Fruit fly (Drosophila melanogaster) whole organism, prepupa: ENCODE data around the gene CG5149.
A peak's percentile ranks its signal among the peaks of the same experiment; 100 is the strongest.

ENCODE experiments used
- CG10669 ChIP-seq: fragments of 200-800 bp; sonication (Bioruptor generic); optimal IDR thresholded peaks from 3 replicates; lab custom pipeline; 2018; ENCODE audit warnings: missing biosample characterization, mild to moderate bottlenecking, missing genetic modification characterization, moderate library complexity
- CG11294 ChIP-seq: fragments of 200-800 bp; sonication (Bioruptor generic); IDR thresholded peaks from 2 replicates; pipeline ENCODE4 v1.3.6; 2022; ENCODE audit warnings: missing biosample characterization, missing genetic modification characterization
- CG11902 ChIP-seq: fragments of 200-800 bp; sonication (Bioruptor generic); optimal IDR thresholded peaks from 3 replicates; lab custom pipeline; 2016; ENCODE audit warnings: missing biosample characterization, missing genetic modification characterization
- CG1621 ChIP-seq: fragments of 200-800 bp; sonication (Bioruptor generic); optimal IDR thresholded peaks from 3 replicates; lab custom pipeline; 2018; ENCODE audit warnings: missing biosample characterization, mild to moderate bottlenecking, missing genetic modification characterization
- CG16779 ChIP-seq: fragments of 200-800 bp; sonication (Bioruptor generic); optimal IDR thresholded peaks from 3 replicates; lab custom pipeline; 2017; ENCODE audit warnings: missing biosample characterization, mild to moderate bottlenecking, missing genetic modification characterization
- CG3032 ChIP-seq: fragments of 200-800 bp; optimal IDR thresholded peaks from 2 replicates; lab custom pipeline; 2019; ENCODE audit warnings: missing biosample characterization, mild to moderate bottlenecking, missing genetic modification characterization, moderate library complexity
- CG31627 ChIP-seq: fragments of 200-800 bp; sonication (Bioruptor generic); optimal IDR thresholded peaks from 3 replicates; lab custom pipeline; 2016; ENCODE audit warnings: missing biosample characterization, missing genetic modification characterization
- CG32006 ChIP-seq: fragments of 200-800 bp; sonication (Bioruptor generic); optimal IDR thresholded peaks from 3 replicates; lab custom pipeline; 2017; ENCODE audit warnings: missing biosample characterization, mild to moderate bottlenecking, missing genetic modification characterization
- CG34406 ChIP-seq: fragments of 200-800 bp; sonication (Bioruptor generic); optimal IDR thresholded peaks from 3 replicates; lab custom pipeline; 2016; ENCODE audit warnings: missing biosample characterization, missing genetic modification characterization
- CG3919 ChIP-seq: fragments of 200-800 bp; sonication (Bioruptor generic); optimal IDR thresholded peaks from 3 replicates; lab custom pipeline; 2016; ENCODE audit warnings: missing biosample characterization, missing genetic modification characterization
- CG6163 ChIP-seq: fragments of 200-800 bp; sonication (Bioruptor generic); IDR thresholded peaks from 3 replicates; pipeline ENCODE4 v1.3.6; 2022; ENCODE audit warnings: missing biosample characterization, missing genetic modification characterization
- CG6276 ChIP-seq: fragments of 200-800 bp; sonication (Bioruptor generic); optimal IDR thresholded peaks from 2 replicates; lab custom pipeline; 2017; ENCODE audit warnings: missing biosample characterization, mild to moderate bottlenecking, missing genetic modification characterization
- CG6792 ChIP-seq: fragments of 200-800 bp; sonication (Bioruptor generic); optimal IDR thresholded peaks from 3 replicates; lab custom pipeline; 2016; ENCODE audit warnings: missing biosample characterization, missing genetic modification characterization
- CG6854 ChIP-seq: fragments of 200-800 bp; sonication (Bioruptor generic); optimal IDR thresholded peaks from 2 replicates; lab custom pipeline; 2017; ENCODE audit warnings: missing biosample characterization, mild to moderate bottlenecking, missing genetic modification characterization
- CG7368 ChIP-seq: fragments of 200-800 bp; sonication (Bioruptor generic); optimal IDR thresholded peaks from 3 replicates; lab custom pipeline; 2016; ENCODE audit warnings: missing biosample characterization, missing genetic modification characterization
- CG8319 ChIP-seq: fragments of 200-800 bp; sonication (Bioruptor generic); optimal IDR thresholded peaks from 3 replicates; lab custom pipeline; 2016; ENCODE audit warnings: missing biosample characterization, missing genetic modification characterization
- CG8632 ChIP-seq: fragments of 200-800 bp; sonication (Bioruptor generic); optimal IDR thresholded peaks from 3 replicates; lab custom pipeline; 2016; ENCODE audit warnings: missing biosample characterization, missing genetic modification characterization
- CG9139 ChIP-seq: fragments of 200-800 bp; sonication (Bioruptor generic); optimal IDR thresholded peaks from 3 replicates; lab custom pipeline; 2017; ENCODE audit warnings: missing biosample characterization, mild to moderate bottlenecking, missing genetic modification characterization
- Eip75B ChIP-seq: fragments of 200-800 bp; sonication (Bioruptor generic); optimal IDR thresholded peaks from 3 replicates; lab custom pipeline; 2016; ENCODE audit warnings: missing biosample characterization, missing genetic modification characterization
- Eip93F ChIP-seq: fragments of 200-800 bp; sonication (Bioruptor generic); optimal IDR thresholded peaks from 2 replicates; lab custom pipeline; 2016; ENCODE audit warnings: missing biosample characterization, mild to moderate bottlenecking, missing genetic modification characterization
- Ets96B ChIP-seq: fragments of 200-800 bp; optimal IDR thresholded peaks from 2 replicates; lab custom pipeline; 2019; ENCODE audit warnings: missing biosample characterization, mild to moderate bottlenecking, missing genetic modification characterization, moderate library complexity
- Gug ChIP-seq: fragments of 200-800 bp; sonication (Bioruptor generic); IDR thresholded peaks from 2 replicates; pipeline ENCODE4 v1.3.6; 2022; ENCODE audit warnings: missing biosample characterization, missing genetic modification characterization
- Hr4 ChIP-seq: fragments of 200-800 bp; sonication (Bioruptor generic); optimal IDR thresholded peaks from 3 replicates; lab custom pipeline; 2016; ENCODE audit warnings: missing biosample characterization, missing genetic modification characterization
- Lpt ChIP-seq: fragments of 200-800 bp; sonication (Bioruptor generic); optimal IDR thresholded peaks from 3 replicates; lab custom pipeline; 2016; ENCODE audit warnings: missing biosample characterization, missing genetic modification characterization
- Met ChIP-seq: fragments of 200-800 bp; sonication (Bioruptor generic); optimal IDR thresholded peaks from 3 replicates; lab custom pipeline; 2016; ENCODE audit warnings: missing biosample characterization, missing genetic modification characterization
- Smox ChIP-seq: fragments of 200-800 bp; sonication (Bioruptor generic); optimal IDR thresholded peaks from 3 replicates; lab custom pipeline; 2016; ENCODE audit warnings: missing biosample characterization, missing genetic modification characterization
- Sox102F ChIP-seq: fragments of 200-800 bp; sonication (Bioruptor generic); optimal IDR thresholded peaks from 2 replicates; lab custom pipeline; 2016; ENCODE audit warnings: missing biosample characterization, mild to moderate bottlenecking, missing genetic modification characterization
- Sox14 ChIP-seq: fragments of 200-800 bp; sonication (Bioruptor generic); optimal IDR thresholded peaks from 3 replicates; lab custom pipeline; 2016; ENCODE audit warnings: missing biosample characterization, missing genetic modification characterization
- Sox15 ChIP-seq: fragments of 200-800 bp; sonication (Bioruptor generic); optimal IDR thresholded peaks from 3 replicates; lab custom pipeline; 2016; ENCODE audit warnings: missing biosample characterization, missing genetic modification characterization
- achi ChIP-seq: fragments of 200-800 bp; sonication (Bioruptor generic); optimal IDR thresholded peaks from 3 replicates; lab custom pipeline; 2016; ENCODE audit warnings: missing biosample characterization, missing genetic modification characterization
- acj6 ChIP-seq: fragments of 200-800 bp; sonication (Bioruptor generic); optimal IDR thresholded peaks from 3 replicates; lab custom pipeline; 2016; ENCODE audit warnings: missing biosample characterization, missing genetic modification characterization
- dac ChIP-seq: fragments of 200-800 bp; sonication (Bioruptor generic); optimal IDR thresholded peaks from 2 replicates; lab custom pipeline; 2017; ENCODE audit warnings: missing biosample characterization, mild to moderate bottlenecking, missing genetic modification characterization
- dsx ChIP-seq: fragments of 200-800 bp; optimal IDR thresholded peaks from 3 replicates; lab custom pipeline; 2019; ENCODE audit warnings: missing biosample characterization, mild to moderate bottlenecking, missing genetic modification characterization, moderate library complexity; ENCODE audit not compliant: poor library complexity, severe bottlenecking
- eg ChIP-seq: fragments of 200-800 bp; sonication (Bioruptor generic); IDR thresholded peaks from 3 replicates; pipeline ENCODE4 v1.3.6; 2022; ENCODE audit warnings: missing biosample characterization, missing genetic modification characterization
- fd59A ChIP-seq: fragments of 200-800 bp; sonication (Bioruptor generic); optimal IDR thresholded peaks from 2 replicates; lab custom pipeline; 2017; ENCODE audit warnings: missing biosample characterization, mild to moderate bottlenecking, missing genetic modification characterization, missing genetic modification reagents
- fkh ChIP-seq: fragments of 200-800 bp; sonication (Bioruptor generic); optimal IDR thresholded peaks from 3 replicates; lab custom pipeline; 2017; ENCODE audit warnings: missing biosample characterization, mild to moderate bottlenecking, missing genetic modification characterization, moderate library complexity
- lz ChIP-seq: fragments of 200-800 bp; sonication (Bioruptor generic); optimal IDR thresholded peaks from 3 replicates; lab custom pipeline; 2016; ENCODE audit warnings: missing biosample characterization, missing genetic modification characterization
- net ChIP-seq: fragments of 200-800 bp; sonication (Bioruptor generic); optimal IDR thresholded peaks from 3 replicates; lab custom pipeline; 2016; ENCODE audit warnings: missing biosample characterization, missing genetic modification characterization
- pdm3 ChIP-seq: fragments of 200-800 bp; sonication (Bioruptor generic); optimal IDR thresholded peaks from 3 replicates; lab custom pipeline; 2016; ENCODE audit warnings: missing biosample characterization, missing genetic modification characterization
- salr ChIP-seq, 2 experiments: fragments of 200-800 bp; sonication (Bioruptor generic); optimal IDR thresholded peaks; 3 replicates each; lab custom pipeline; 2016 to 2018; ENCODE audit warnings: missing biosample characterization in 2 of 2, missing genetic modification characterization in 2 of 2, mild to moderate bottlenecking in 1 of 2
- spab ChIP-seq: fragments of 200-800 bp; sonication (Bioruptor generic); optimal IDR thresholded peaks from 2 replicates; lab custom pipeline; 2017; ENCODE audit warnings: missing biosample characterization, mild to moderate bottlenecking, missing genetic modification characterization, missing genetic modification reagents
- ss ChIP-seq, 2 experiments: fragments of 200-800 bp; sonication (Bioruptor generic); optimal IDR thresholded peaks; 2 replicates in 1 of 2; 3 replicates in 1 of 2; lab custom pipeline; 2017 to 2018; ENCODE audit warnings: mild to moderate bottlenecking in 2 of 2, missing biosample characterization in 2 of 2, missing genetic modification characterization in 2 of 2, moderate library complexity in 1 of 2
- svp ChIP-seq: fragments of 200-800 bp; sonication (Bioruptor generic); peaks from one replicate; lab custom pipeline; 2016; ENCODE audit warnings: missing biosample characterization, missing genetic modification characterization
- vri ChIP-seq: fragments of 200-800 bp; sonication (Bioruptor generic); optimal IDR thresholded peaks from 3 replicates; lab custom pipeline; 2016; ENCODE audit warnings: missing biosample characterization, mild to moderate bottlenecking, missing genetic modification characterization

Gene CG5149

dm6 chr2L:7424907-7425689, 37.0 kb upstream of the CG5149 start (continued):
- TF ChIP-seq CG1621 (tag; lab: Kevin White, UChicago) (peak; percentile 46), pdm3 (peak; percentile 84), Eip75B (GFP tag; lab: Kevin White, UChicago) (peak; percentile 71), CG3032 (tag; lab: Kevin White, UChicago) (peak; percentile 56), Smox (GFP tag; lab: Kevin White, UChicago) (peak; percentile 87), vri (GFP tag; lab: Kevin White, UChicago) (peak; percentile 97), spab (peak; percentile 44), Sox102F (GFP tag; lab: Kevin White, UChicago) (peak; percentile 90), Hr4 (peak; percentile 68), CG34406 (GFP tag; lab: Kevin White, UChicago) (peak; percentile 77), Met (GFP tag; lab: Kevin White, UChicago) (peak; percentile 91), salr (GFP tag; optimal IDR thresholded peaks at IDR 0.05; lab: Kevin White, UChicago) (peak; percentile 24 to 31), svp (peak; percentile 96), CG9139 (GFP tag; lab: Kevin White, UChicago) (no peak), net (GFP tag; lab: Kevin White, UChicago) (peak; percentile 77), CG11294 (GFP tag; lab: Robert Waterston, UW) (peak; percentile 70; the same call in 1 of the 2 replicates), ss (GFP tag; optimal IDR thresholded peaks at IDR 0.05; lab: Kevin White, UChicago) (peak; percentile 7 to 21), dac (GFP tag; lab: Kevin White, UChicago) (peak; percentile 37), Gug (GFP tag; lab: Robert Waterston, UW) (peak; percentile 73), CG6854 (GFP tag; lab: Kevin White, UChicago) (no peak), Sox14 (GFP tag; lab: Kevin White, UChicago) (peak; percentile 89), CG6276 (GFP tag; lab: Kevin White, UChicago) (peak; percentile 54), CG8632 (GFP tag; lab: Kevin White, UChicago) (peak; percentile 62), lz (peak; percentile 93), fkh (GFP tag; lab: Kevin White, UChicago) (no peak), acj6 (GFP tag; lab: Kevin White, UChicago) (peak; percentile 83), CG32006 (GFP tag; lab: Kevin White, UChicago) (peak; percentile 66), achi (GFP tag; lab: Kevin White, UChicago) (peak; percentile 80), Sox15 (peak; percentile 78), Lpt (GFP tag; lab: Kevin White, UChicago) (peak; percentile 27), CG3919 (GFP tag; lab: Kevin White, UChicago) (peak; percentile 85), eg (GFP tag; lab: Robert Waterston, UW) (peak; percentile 93)

- TF ChIP-seq CG6792 (peak; percentile 36), CG11294 (GFP tag; lab: Robert Waterston, UW) (no peak), Sox14 (GFP tag; lab: Kevin White, UChicago) (peak; percentile 71), acj6 (GFP tag; lab: Kevin White, UChicago) (peak; percentile 40), Eip93F (GFP tag; lab: Kevin White, UChicago) (no peak), CG16779 (tag; lab: Kevin White, UChicago) (no peak), CG8319 (peak; percentile 4), CG31627 (GFP tag; lab: Kevin White, UChicago) (peak; percentile 55), CG9139 (GFP tag; lab: Kevin White, UChicago) (no peak), fd59A (GFP tag; lab: Kevin White, UChicago) (peak; percentile 24), CG11902 (GFP tag; lab: Kevin White, UChicago) (no peak), pdm3 (peak; percentile 61), Hr4 (peak; percentile 67), salr (GFP tag; optimal IDR thresholded peaks at IDR 0.05; lab: Kevin White, UChicago) (peak in 1 of 2 experiments; percentile 60), achi (GFP tag; lab: Kevin White, UChicago) (peak; percentile 24), CG6163 (GFP tag; lab: Robert Waterston, UW) (peak; percentile 57), svp (peak; percentile 80), CG7368 (no peak), CG3919 (GFP tag; lab: Kevin White, UChicago) (peak; percentile 13), Lpt (GFP tag; lab: Kevin White, UChicago) (no peak), Gug (GFP tag; lab: Robert Waterston, UW) (0 out of 2 replicates have a peak, but pooled peaks have one; percentile 17), dsx (no peak), CG3032 (tag; lab: Kevin White, UChicago) (peak; percentile 53), net (GFP tag; lab: Kevin White, UChicago) (peak; percentile 52), Ets96B (tag; lab: Kevin White, UChicago) (peak; percentile 36), CG10669 (GFP tag; lab: Kevin White, UChicago) (peak; percentile 49), Met (GFP tag; lab: Kevin White, UChicago) (peak; percentile 31), Smox (GFP tag; lab: Kevin White, UChicago) (peak; percentile 13)
These were observed 36.3 kb upstream of the CG5149 start for dm6 chr2L:7424282-7424905.
